Fruit fly (Drosophila melanogaster) whole organism: Measurements from ENCODE around the gene Lst8.

Source experiments
- CG8478 ChIP-seq: fragments of >200 bp; optimal IDR thresholded peaks from 2 replicates; lab custom pipeline; 2018; ENCODE audit warnings: inconsistent platforms
- Dll ChIP-seq: fragments of >200 bp; optimal IDR thresholded peaks from 2 replicates; lab custom pipeline; 2017
- EcR ChIP-seq, 2 experiments: fragments of >200 bp; optimal IDR thresholded peaks; 2 replicates each; lab custom pipeline; 2017; ENCODE audit warnings: missing biosample characterization in 2 of 2, missing genetic modification characterization in 2 of 2, missing genetic modification reagents in 2 of 2
- pan ChIP-seq: fragments of >200 bp; optimal IDR thresholded peaks from 2 replicates; lab custom pipeline; 2017
- psq ChIP-seq: fragments of >200 bp; optimal IDR thresholded peaks from 2 replicates; lab custom pipeline; 2017
- usp ChIP-seq: fragments of >200 bp; optimal IDR thresholded peaks from 2 replicates; lab custom pipeline; 2017; ENCODE audit warnings: missing biosample characterization, missing genetic modification characterization, mixed read lengths

dm6 chrX:9640690-9641149 lies 35.0 kb upstream of the Lst8 start:
- TF ChIP-seq EcR (GFP tag; optimal IDR thresholded peaks at IDR 0.05; lab: Kevin White, UChicago) = no peak
- no peak for TF ChIP-seq usp
- TF ChIP-seq psq (lab: Kevin White, UChicago) = no peak
- TF ChIP-seq CG8478 (lab: Kevin White, UChicago) = no peak
- TF ChIP-seq Dll (lab: Kevin White, UChicago) = no peak
- no peak for TF ChIP-seq pan (lab: Kevin White, UChicago)
